Worm (Caenorhabditis elegans): ENCODE results near the gene mrpl-51.

Gene mrpl-51

DNA sequence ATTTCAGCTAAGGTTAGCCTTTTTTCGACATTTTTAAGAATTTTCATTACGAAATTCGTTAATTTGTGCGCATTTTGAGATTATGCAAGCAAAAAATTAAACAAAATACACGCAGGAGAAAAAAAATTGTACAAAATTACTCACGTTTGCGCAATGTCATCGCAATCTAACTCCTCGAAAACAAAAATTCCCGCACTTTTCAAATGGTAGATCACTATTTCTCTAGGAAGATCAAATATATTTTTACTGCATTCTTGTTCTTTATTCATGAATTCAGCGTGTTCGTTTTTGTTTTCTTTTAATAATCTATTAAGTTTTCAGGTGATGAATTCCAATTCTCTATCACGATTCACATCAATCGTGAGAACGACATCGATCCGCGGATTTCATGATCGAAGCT, at the start of gene mrpl-51, which contains the start of gene T12G3.6:
Gene mrpl-51 (plus strand): TSS at position 322 of the 400 bp plus-strand sequence.
Gene T12G3.6 (minus strand): TSS at position 269 of the 400 bp plus-strand sequence.
- TF ChIP-seq cog-1 (tag; optimal IDR thresholded peaks at IDR 0.05) (no peak), tab-1 (GFP tag; IDR thresholded peaks at IDR 0.05) (no peak), ztf-29 (GFP tag; IDR thresholded peaks at IDR 0.05) (no peak), flt-1 (GFP tag; IDR thresholded peaks at IDR 0.05) (no peak), ref-1 (GFP tag; conservative IDR thresholded peaks at IDR 0.05) (no peak), T22C8.4 (GFP tag; IDR thresholded peaks at IDR 0.05) (no peak), klf-2 (GFP tag; conservative IDR thresholded peaks at IDR 0.05) (no peak), ztf-23 (GFP tag; IDR thresholded peaks at IDR 0.05) (no peak)

DNA sequence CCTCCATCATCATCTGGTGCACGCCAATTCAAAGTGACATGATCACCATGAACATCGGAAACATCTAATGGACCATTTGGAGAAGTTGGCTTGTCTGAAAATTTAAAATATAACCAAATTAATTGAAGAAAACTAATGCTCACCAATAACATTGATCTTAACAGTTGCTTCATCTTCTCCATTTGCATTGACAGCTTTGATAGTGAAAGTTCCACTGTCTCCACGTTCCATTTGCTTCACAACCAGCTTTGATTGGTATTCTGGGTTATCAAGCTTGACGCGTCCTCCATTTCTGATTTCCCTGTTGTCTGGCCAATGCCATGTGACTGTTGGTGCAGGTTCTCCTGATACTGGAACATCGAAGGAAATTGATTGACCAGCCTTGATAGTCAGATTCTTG, 44.7 kb upstream of the mrpl-51 start:
- TF ChIP-seq T22C8.4 (GFP tag; IDR thresholded peaks at IDR 0.05), result no peak
- TF ChIP-seq ref-1 (GFP tag; conservative IDR thresholded peaks at IDR 0.05), result no peak

ce11 chrIV:12005090-12005770, 25.9 kb upstream of the mrpl-51 start:
- no peak for TF ChIP-seq klf-2 (GFP tag; conservative IDR thresholded peaks at IDR 0.05)

- no peak for TF ChIP-seq klf-2 (GFP tag; conservative IDR thresholded peaks at IDR 0.05)
- TF ChIP-seq T22C8.4 (GFP tag; IDR thresholded peaks at IDR 0.05), result no peak
- TF ChIP-seq ztf-23 (GFP tag; IDR thresholded peaks at IDR 0.05), result no peak
- no peak for TF ChIP-seq tab-1 (GFP tag; IDR thresholded peaks at IDR 0.05)
- TF ChIP-seq cog-1 (tag; optimal IDR thresholded peaks at IDR 0.05), result no peak
- no peak for TF ChIP-seq med-1 (GFP tag; optimal IDR thresholded peaks at IDR 0.05; ENCODE audit: insufficient read depth)
- TF ChIP-seq ztf-29 (GFP tag; IDR thresholded peaks at IDR 0.05), result no peak
- TF ChIP-seq flt-1 (GFP tag; IDR thresholded peaks at IDR 0.05), result no peak
- no peak for TF ChIP-seq ref-1 (GFP tag; conservative IDR thresholded peaks at IDR 0.05)
These were observed 22.0 kb upstream of the mrpl-51 start for ce11 chrIV:12009046-12009674.

- TF ChIP-seq flt-1 (GFP tag; IDR thresholded peaks at IDR 0.05) (no peak), T22C8.4 (GFP tag; IDR thresholded peaks at IDR 0.05) (no peak), ztf-23 (GFP tag; IDR thresholded peaks at IDR 0.05) (no peak), med-1 (GFP tag; optimal IDR thresholded peaks at IDR 0.05; ENCODE audit: insufficient read depth) (no peak), cog-1 (tag; optimal IDR thresholded peaks at IDR 0.05) (no peak), klf-2 (GFP tag; conservative IDR thresholded peaks at IDR 0.05) (no peak), tab-1 (GFP tag; IDR thresholded peaks at IDR 0.05) (no peak), ztf-29 (GFP tag; IDR thresholded peaks at IDR 0.05) (no peak), ref-1 (GFP tag; conservative IDR thresholded peaks at IDR 0.05) (no peak)
These were observed 20.7 kb upstream of the mrpl-51 start for ce11 chrIV:12010377-12010776.

DNA sequence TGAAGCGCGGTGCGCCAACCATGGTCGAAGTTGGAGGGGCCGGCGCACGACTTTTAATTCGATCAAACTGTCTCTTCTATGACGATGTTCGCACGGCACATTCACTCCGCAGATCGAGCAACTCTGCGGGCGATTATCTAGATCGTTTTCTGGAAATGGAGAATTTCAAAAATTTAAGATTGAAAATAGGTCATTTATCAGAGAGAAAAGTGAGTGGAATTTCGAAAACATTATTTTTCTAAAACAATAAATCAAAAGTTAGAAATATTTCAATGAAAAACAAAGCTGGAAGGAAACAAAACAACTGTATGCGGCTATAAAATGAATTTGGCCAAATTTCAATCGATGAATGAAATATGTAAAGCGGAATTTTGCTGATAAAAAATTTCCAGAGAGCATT, 20.3 kb upstream of the mrpl-51 start, which contains the start of the genes ZK617.26 and unc-22:
Gene ZK617.26 (minus strand): TSS at position 101 of the 400 bp plus-strand sequence.
Gene unc-22 (minus strand): TSS at position 149 of the 400 bp plus-strand sequence.
- TF ChIP-seq flt-1 (GFP tag; IDR thresholded peaks at IDR 0.05), result no peak

ce11 chrIV:12012439-12013003, 18.6 kb upstream of the mrpl-51 start:
- TF ChIP-seq T22C8.4 (GFP tag; IDR thresholded peaks at IDR 0.05) (no peak), flt-1 (GFP tag; IDR thresholded peaks at IDR 0.05) (no peak), klf-2 (GFP tag; conservative IDR thresholded peaks at IDR 0.05) (no peak), tab-1 (GFP tag; IDR thresholded peaks at IDR 0.05) (no peak), med-1 (GFP tag; optimal IDR thresholded peaks at IDR 0.05; ENCODE audit: insufficient read depth) (no peak), cog-1 (tag; optimal IDR thresholded peaks at IDR 0.05) (no peak), ztf-23 (GFP tag; IDR thresholded peaks at IDR 0.05) (no peak), ref-1 (GFP tag; conservative IDR thresholded peaks at IDR 0.05) (no peak), ztf-29 (GFP tag; IDR thresholded peaks at IDR 0.05) (no peak)

- TF ChIP-seq T22C8.4 (GFP tag; IDR thresholded peaks at IDR 0.05) (no peak), flt-1 (GFP tag; IDR thresholded peaks at IDR 0.05) (no peak), ref-1 (GFP tag; conservative IDR thresholded peaks at IDR 0.05) (no peak), tab-1 (GFP tag; IDR thresholded peaks at IDR 0.05) (no peak), klf-2 (GFP tag; conservative IDR thresholded peaks at IDR 0.05) (no peak), med-1 (GFP tag; optimal IDR thresholded peaks at IDR 0.05; ENCODE audit: insufficient read depth) (no peak), ztf-29 (GFP tag; IDR thresholded peaks at IDR 0.05) (no peak), cog-1 (tag; optimal IDR thresholded peaks at IDR 0.05) (no peak), ztf-23 (GFP tag; IDR thresholded peaks at IDR 0.05) (no peak)
These were observed 18.0 kb upstream of the mrpl-51 start, which contains the start of gene spe-17 for ce11 chrIV:12013120-12013519. spe-17 (plus strand) TSS chrIV:12013420.

DNA sequence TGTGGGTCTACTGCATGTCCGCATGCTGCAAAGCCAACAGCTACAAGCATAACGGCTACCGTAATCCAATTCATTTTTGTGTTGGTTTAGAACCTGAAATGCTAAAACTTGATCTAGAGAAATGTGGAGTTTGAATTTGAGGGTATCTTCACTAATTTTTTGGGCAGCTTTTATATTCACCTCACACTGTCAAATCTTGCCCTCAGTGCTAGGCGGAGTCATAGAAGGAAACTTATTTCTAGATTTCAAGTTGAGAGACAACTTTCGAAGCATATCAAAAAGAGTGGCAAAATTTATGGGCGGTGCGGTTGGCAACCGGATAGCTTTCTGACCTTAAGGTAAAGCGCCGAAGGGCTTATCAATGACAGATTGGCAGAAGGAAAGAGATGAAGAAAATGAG, 15.5 kb upstream of the mrpl-51 start, which contains the start of gene lips-6:
Gene lips-6 (minus strand): TSS at position 101 of the 400 bp plus-strand sequence.
- TF ChIP-seq ref-1 (GFP tag; conservative IDR thresholded peaks at IDR 0.05) (no peak), ztf-23 (GFP tag; IDR thresholded peaks at IDR 0.05) (no peak), T22C8.4 (GFP tag; IDR thresholded peaks at IDR 0.05) (no peak), med-1 (GFP tag; optimal IDR thresholded peaks at IDR 0.05; ENCODE audit: insufficient read depth) (no peak), klf-2 (GFP tag; conservative IDR thresholded peaks at IDR 0.05) (no peak), cog-1 (tag; optimal IDR thresholded peaks at IDR 0.05) (no peak), flt-1 (GFP tag; IDR thresholded peaks at IDR 0.05) (no peak), ztf-29 (GFP tag; IDR thresholded peaks at IDR 0.05) (no peak), tab-1 (GFP tag; IDR thresholded peaks at IDR 0.05) (no peak)

- TF ChIP-seq ref-1 (GFP tag; conservative IDR thresholded peaks at IDR 0.05) (no peak), ztf-23 (GFP tag; IDR thresholded peaks at IDR 0.05) (no peak), ztf-29 (GFP tag; IDR thresholded peaks at IDR 0.05) (no peak), T22C8.4 (GFP tag; IDR thresholded peaks at IDR 0.05) (no peak), tab-1 (GFP tag; IDR thresholded peaks at IDR 0.05) (no peak), med-1 (GFP tag; optimal IDR thresholded peaks at IDR 0.05; ENCODE audit: insufficient read depth) (no peak), flt-1 (GFP tag; IDR thresholded peaks at IDR 0.05) (no peak), klf-2 (GFP tag; conservative IDR thresholded peaks at IDR 0.05) (no peak), cog-1 (tag; optimal IDR thresholded peaks at IDR 0.05) (no peak)
These were observed 12.2 kb upstream of the mrpl-51 start for ce11 chrIV:12018920-12019319.

All from whole organism, midembryonic.